Fruit fly (Drosophila melanogaster) Kc167 (cell line): ENCODE results near the gene CG13599.

Experiments used
- h ChIP-seq: fragments of >200 bp; optimal IDR thresholded peaks from 3 replicates; lab custom pipeline; 2018; ENCODE audit warnings: missing external identifiers
- insv ChIP-seq: fragments of >200 bp; optimal IDR thresholded peaks from 3 replicates; lab custom pipeline; 2018; ENCODE audit warnings: missing external identifiers
- psq ChIP-seq: fragments of >200 bp; optimal IDR thresholded peaks from 2 replicates; lab custom pipeline; 2017; ENCODE audit warnings: missing external identifiers

dm6 chr3R:23890886-23891285, 40.6 kb upstream of the CG13599 start, which contains the start of gene TfIIA-S:
- TF ChIP-seq h (lab: Kevin White, UChicago) (no peak), psq (lab: Kevin White, UChicago) (no peak), insv (lab: Kevin White, UChicago) (no peak)
